Worm (Caenorhabditis elegans) whole organism, L3 larva: ENCODE results near the gene T15B7.8.
A peak's percentile ranks its signal among the peaks of the same experiment; 100 is the strongest.

Experiments
- R02D3.7 ChIP-seq: fragments of 150-350 bp; optimal IDR thresholded peaks from 2 replicates; lab custom pipeline; 2014; ENCODE audit warnings: missing biosample characterization, missing genetic modification characterization
- ZK546.5 ChIP-seq: sonication (generic microtip); optimal IDR thresholded peaks from 2 replicates; lab custom pipeline; 2017; ENCODE audit warnings: missing biosample characterization, missing genetic modification characterization
- ceh-28 ChIP-seq: fragments of 150-350 bp; optimal IDR thresholded peaks from 2 replicates; lab custom pipeline; 2014; ENCODE audit warnings: missing biosample characterization, missing genetic modification reagents, missing genetic modification characterization
- ceh-82 ChIP-seq: fragments of 150-350 bp; optimal IDR thresholded peaks from 2 replicates; lab custom pipeline; 2014; ENCODE audit warnings: missing biosample characterization, missing genetic modification characterization
- daf-12 ChIP-seq: fragments of 150-350 bp; optimal IDR thresholded peaks from 2 replicates; lab custom pipeline; 2014; ENCODE audit warnings: missing biosample characterization, missing genetic modification reagents, missing genetic modification characterization
- egl-27 ChIP-seq: sonication (generic microtip); optimal IDR thresholded peaks from 4 replicates; lab custom pipeline; 2017; ENCODE audit warnings: missing biosample characterization, missing genetic modification reagents, missing genetic modification characterization
- egl-5 ChIP-seq: fragments of 150-350 bp; optimal IDR thresholded peaks from 2 replicates; lab custom pipeline; 2017; ENCODE audit warnings: missing biosample characterization, missing genetic modification reagents, missing genetic modification characterization, inconsistent platforms
- elt-2 ChIP-seq: sonication (generic microtip); optimal IDR thresholded peaks from 2 replicates; lab custom pipeline; 2016; ENCODE audit warnings: missing genetic modification reagents, mild to moderate bottlenecking, missing genetic modification characterization, missing compliant biosample characterization
- elt-3 ChIP-seq, 3 experiments: fragments of 150-350 bp in 1 of 3; sonication (generic microtip) in 2 of 3; optimal IDR thresholded peaks; 2 replicates in 2 of 3; 4 replicates in 1 of 3; lab custom pipeline; 2014 to 2017; ENCODE audit warnings: missing biosample characterization in 3 of 3, missing genetic modification characterization in 3 of 3
- eor-1 ChIP-seq, 2 experiments: fragments of 150-350 bp; optimal IDR thresholded peaks; 2 replicates each; lab custom pipeline; 2014 to 2018; ENCODE audit warnings: missing biosample characterization in 2 of 2, missing genetic modification characterization in 2 of 2
- fkh-10 ChIP-seq: sonication (generic microtip); optimal IDR thresholded peaks from 2 replicates; lab custom pipeline; 2017; ENCODE audit warnings: missing biosample characterization, missing genetic modification reagents, missing genetic modification characterization
- fkh-2 ChIP-seq: fragments of 150-350 bp; optimal IDR thresholded peaks from 2 replicates; lab custom pipeline; 2014; ENCODE audit warnings: missing biosample characterization, missing genetic modification reagents, missing genetic modification characterization
- fos-1 ChIP-seq: fragments of 150-350 bp; optimal IDR thresholded peaks from 2 replicates; lab custom pipeline; 2014; ENCODE audit warnings: missing biosample characterization, missing genetic modification characterization
- hmg-11 ChIP-seq: sonication (generic microtip); optimal IDR thresholded peaks from 2 replicates; lab custom pipeline; 2016; ENCODE audit warnings: missing genetic modification characterization, missing compliant biosample characterization
- lin-39 ChIP-seq: fragments of 150-350 bp; optimal IDR thresholded peaks from 2 replicates; lab custom pipeline; 2018; ENCODE audit warnings: missing biosample characterization, missing genetic modification reagents, missing genetic modification characterization
- lsy-12 ChIP-seq: sonication (generic microtip); optimal IDR thresholded peaks from 2 replicates; lab custom pipeline; 2016; ENCODE audit warnings: mild to moderate bottlenecking, missing genetic modification characterization, missing compliant biosample characterization
- mdl-1 ChIP-seq: fragments of 150-350 bp; optimal IDR thresholded peaks from 2 replicates; lab custom pipeline; 2014; ENCODE audit warnings: missing biosample characterization, missing genetic modification characterization
- mml-1 ChIP-seq: fragments of 150-350 bp; sonication (generic microtip); optimal IDR thresholded peaks from 3 replicates; lab custom pipeline; 2014; ENCODE audit warnings: missing biosample characterization, missing genetic modification characterization
- nfya-1 ChIP-seq: sonication (generic microtip); optimal IDR thresholded peaks from 2 replicates; lab custom pipeline; 2017; ENCODE audit warnings: missing genetic modification characterization, mild to moderate bottlenecking, missing compliant biosample characterization, antibody characterized with exemption, moderate library complexity; ENCODE audit not compliant: insufficient read depth
- nhr-11 ChIP-seq: fragments of 150-350 bp; optimal IDR thresholded peaks from 2 replicates; lab custom pipeline; 2014; ENCODE audit warnings: missing biosample characterization, missing genetic modification characterization
- nhr-12 ChIP-seq: fragments of 150-350 bp; optimal IDR thresholded peaks from 2 replicates; lab custom pipeline; 2014; ENCODE audit warnings: missing biosample characterization, missing genetic modification characterization
- nhr-23 ChIP-seq: fragments of 150-350 bp; optimal IDR thresholded peaks from 2 replicates; lab custom pipeline; 2014; ENCODE audit warnings: missing biosample characterization, missing genetic modification reagents, missing genetic modification characterization
- nhr-237 ChIP-seq: fragments of 150-350 bp; optimal IDR thresholded peaks from 2 replicates; lab custom pipeline; 2014; ENCODE audit warnings: missing biosample characterization, missing genetic modification characterization
- nhr-25 ChIP-seq: sonication (generic microtip); optimal IDR thresholded peaks from 2 replicates; lab custom pipeline; 2017; ENCODE audit warnings: missing biosample characterization, missing genetic modification characterization
- nhr-28 ChIP-seq: fragments of 150-350 bp; optimal IDR thresholded peaks from 2 replicates; lab custom pipeline; 2014; ENCODE audit warnings: missing biosample characterization, missing genetic modification characterization
- nhr-76 ChIP-seq: fragments of 150-350 bp; sonication (generic microtip); optimal IDR thresholded peaks from 5 replicates; lab custom pipeline; 2014; ENCODE audit warnings: missing biosample characterization, missing genetic modification characterization
- nhr-77 ChIP-seq: fragments of 150-350 bp; optimal IDR thresholded peaks from 2 replicates; lab custom pipeline; 2014; ENCODE audit warnings: missing biosample characterization, missing genetic modification characterization
- pha-4 ChIP-seq: fragments of 150-350 bp; optimal IDR thresholded peaks from 2 replicates; lab custom pipeline; 2014; ENCODE audit warnings: missing biosample characterization, missing genetic modification reagents, missing genetic modification characterization
- skn-1 ChIP-seq: fragments of 150-350 bp; optimal IDR thresholded peaks from 2 replicates; lab custom pipeline; 2014; ENCODE audit warnings: missing biosample characterization, missing genetic modification characterization
- snpc-4 ChIP-seq: fragments of 150-350 bp; optimal IDR thresholded peaks from 2 replicates; lab custom pipeline; 2014; ENCODE audit warnings: missing biosample characterization, missing genetic modification characterization
- tbx-2 ChIP-seq: sonication (generic microtip); optimal IDR thresholded peaks from 2 replicates; lab custom pipeline; 2016; ENCODE audit warnings: mild to moderate bottlenecking, missing genetic modification characterization, missing compliant biosample characterization
- unc-39 ChIP-seq: sonication (generic microtip); optimal IDR thresholded peaks from 4 replicates; lab custom pipeline; 2017; ENCODE audit warnings: missing biosample characterization, missing genetic modification characterization
- unc-62 ChIP-seq: fragments of 150-350 bp; sonication (generic microtip); optimal IDR thresholded peaks from 4 replicates; lab custom pipeline; 2014; ENCODE audit warnings: missing biosample characterization, missing genetic modification reagents, missing genetic modification characterization
- zag-1 ChIP-seq: fragments of 150-350 bp; optimal IDR thresholded peaks from 2 replicates; lab custom pipeline; 2014; ENCODE audit warnings: missing biosample characterization, missing genetic modification characterization
- ztf-11 ChIP-seq: fragments of 150-350 bp; optimal IDR thresholded peaks from 2 replicates; lab custom pipeline; 2014; ENCODE audit warnings: missing biosample characterization, missing genetic modification characterization
- ztf-4 ChIP-seq: fragments of 150-350 bp; optimal IDR thresholded peaks from 2 replicates; lab custom pipeline; 2014; ENCODE audit warnings: missing biosample characterization, missing genetic modification characterization

T15B7.8 gene

DNA sequence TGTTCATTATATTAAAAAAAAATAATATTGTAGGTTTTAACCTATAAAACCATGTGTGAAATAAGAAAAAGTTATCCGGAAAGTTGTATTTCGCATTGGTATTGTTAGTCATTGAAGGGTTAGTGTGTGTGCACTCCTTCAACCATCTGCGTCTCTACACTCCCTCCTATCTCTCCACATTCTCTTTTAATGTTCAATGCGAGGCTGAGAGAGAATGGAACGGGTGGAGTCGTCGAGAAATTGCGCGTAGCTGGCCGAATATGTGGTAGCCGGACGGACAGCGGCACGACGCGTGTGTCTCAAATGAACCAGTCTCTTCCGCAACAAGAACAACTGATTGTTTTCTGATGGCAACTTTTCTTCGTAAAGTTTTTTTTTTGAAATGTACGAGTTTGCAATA, 24.7 kb upstream of the T15B7.8 start:
- TF ChIP-seq R02D3.7 (peak; percentile 10), nhr-76 (tag; lab: Kevin White, UChicago) (no peak), nfya-1 (peak; percentile 63), nhr-237 (tag; lab: Kevin White, UChicago) (no peak), nhr-11 (tag; lab: Kevin White, UChicago) (no peak), lsy-12 (tag; lab: Kevin White, UChicago) (no peak), lin-39 (peak; percentile 83), ztf-11 (tag; lab: Kevin White, UChicago) (no peak), elt-2 (tag; lab: Kevin White, UChicago) (peak; percentile 16), fkh-10 (GFP tag; lab: Kevin White, UChicago) (no peak), fos-1 (tag; lab: Kevin White, UChicago) (no peak), nhr-12 (tag; lab: Kevin White, UChicago) (no peak), skn-1 (no peak), pha-4 (tag; lab: Kevin White, UChicago) (peak; percentile 58), snpc-4 (peak; percentile 11), mml-1 (tag; lab: Kevin White, UChicago) (no peak), fkh-2 (tag; lab: Kevin White, UChicago) (no peak), egl-5 (peak; percentile 47), nhr-77 (tag; lab: Kevin White, UChicago) (no peak), mdl-1 (tag; lab: Kevin White, UChicago) (no peak), eor-1 (tag; optimal IDR thresholded peaks at IDR 0.05; lab: Kevin White, UChicago) (no peak), ceh-82 (no peak), tbx-2 (tag; lab: Kevin White, UChicago) (no peak), hmg-11 (tag; lab: Kevin White, UChicago) (peak; percentile 88), nhr-23 (tag; lab: Kevin White, UChicago) (peak; percentile 65), daf-12 (tag; lab: Kevin White, UChicago) (no peak)

DNA sequence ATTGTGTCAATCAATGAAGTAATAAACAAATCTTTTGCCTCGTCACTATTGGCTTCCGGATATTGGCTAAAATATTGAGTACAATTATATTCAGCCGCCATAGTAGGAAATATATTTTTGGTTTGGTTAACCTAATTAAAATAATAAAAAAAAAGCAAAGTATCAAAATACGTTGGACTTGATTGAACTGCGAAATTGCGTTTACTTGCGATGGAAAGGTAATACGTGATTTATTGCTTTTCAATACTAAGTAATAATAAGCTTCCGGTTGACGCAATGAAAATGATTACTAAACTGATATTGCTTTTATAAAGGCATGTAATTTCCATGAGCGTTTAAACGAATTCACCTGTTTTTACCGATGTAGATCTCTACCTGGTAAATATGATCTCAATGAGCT, 22.0 kb upstream of the T15B7.8 start, which contains the start of gene dmsr-9:
Gene dmsr-9, minus strand, starts transcription at position 101 of the 400 bp plus-strand sequence.
- no peak for TF ChIP-seq egl-5
- TF ChIP-seq unc-62 (GFP tag; lab: Kevin White, UChicago): no peak
- no peak for TF ChIP-seq ztf-4
- no peak for TF ChIP-seq ceh-82
- TF ChIP-seq ceh-28 (tag; lab: Kevin White, UChicago): no peak
- TF ChIP-seq nhr-76 (tag; lab: Kevin White, UChicago): no peak
- no peak for TF ChIP-seq skn-1
- TF ChIP-seq ZK546.5 (tag; lab: Kevin White, UChicago): no peak
- TF ChIP-seq nhr-23 (tag; lab: Kevin White, UChicago): no peak
- no peak for TF ChIP-seq mml-1 (tag; lab: Kevin White, UChicago)
- no peak for TF ChIP-seq eor-1 (tag; optimal IDR thresholded peaks at IDR 0.05; lab: Kevin White, UChicago)
- no peak for TF ChIP-seq nhr-12 (tag; lab: Kevin White, UChicago)
- no peak for TF ChIP-seq daf-12 (tag; lab: Kevin White, UChicago)
- no peak for TF ChIP-seq fkh-10 (GFP tag; lab: Kevin White, UChicago)
- TF ChIP-seq elt-2 (tag; lab: Kevin White, UChicago): no peak
- no peak for TF ChIP-seq nhr-25 (tag; lab: Kevin White, UChicago)
- TF ChIP-seq nhr-28 (tag; lab: Kevin White, UChicago): no peak
- TF ChIP-seq elt-3 (tag; optimal IDR thresholded peaks at IDR 0.05; lab: Kevin White, UChicago): no peak
- no peak for TF ChIP-seq nhr-237 (tag; lab: Kevin White, UChicago)
- TF ChIP-seq lin-39: no peak

DNA sequence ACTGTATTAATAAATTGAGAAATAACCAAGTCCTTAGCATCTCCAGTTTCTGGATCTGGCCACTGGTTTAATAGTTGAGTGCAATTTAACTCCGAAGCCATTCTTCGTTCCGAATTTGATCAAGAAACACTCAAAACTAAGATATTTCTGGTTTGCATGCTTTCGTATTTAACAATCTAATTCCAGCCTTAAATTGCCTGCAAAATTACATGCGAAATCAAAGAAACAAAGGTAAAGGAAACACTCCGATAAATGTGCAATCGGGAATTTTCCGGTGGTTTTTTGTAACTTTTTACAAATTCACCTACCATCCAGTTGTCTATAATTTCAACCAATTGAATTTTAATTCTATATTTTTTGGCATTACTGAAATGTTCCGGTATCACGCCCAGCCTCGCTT, 19.8 kb upstream of the T15B7.8 start, which contains the start of gene dmsr-10:
Gene dmsr-10, minus strand, starts transcription at position 101 of the 400 bp plus-strand sequence.
- TF ChIP-seq ceh-28 (tag; lab: Kevin White, UChicago): no peak
- TF ChIP-seq nhr-11 (tag; lab: Kevin White, UChicago): no peak
- no peak for TF ChIP-seq fkh-10 (GFP tag; lab: Kevin White, UChicago)
- no peak for TF ChIP-seq ztf-11 (tag; lab: Kevin White, UChicago)
- no peak for TF ChIP-seq mdl-1 (tag; lab: Kevin White, UChicago)

DNA sequence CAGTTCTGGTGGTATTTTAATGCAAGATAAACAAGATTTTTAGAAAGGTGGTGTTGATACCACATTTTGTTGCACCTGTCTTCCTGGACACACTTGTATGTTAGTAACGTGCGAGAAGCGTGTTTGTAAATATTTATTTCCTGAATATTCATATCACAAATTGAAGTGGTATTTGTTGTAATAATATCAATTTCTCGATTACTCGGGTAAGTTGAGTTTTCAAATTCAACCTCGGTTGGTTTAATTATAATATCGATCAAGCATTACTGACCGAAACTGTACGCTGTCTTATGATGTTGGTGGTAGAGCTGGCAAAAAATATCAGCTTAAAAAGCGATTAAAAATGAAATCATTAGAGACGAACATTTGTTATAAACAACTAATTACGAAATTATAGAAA, 17.6 kb upstream of the T15B7.8 start, which contains the start of gene dmsr-11:
Gene dmsr-11, minus strand, starts transcription at position 101 of the 400 bp plus-strand sequence.
- TF ChIP-seq nfya-1 (no peak), pha-4 (tag; lab: Kevin White, UChicago) (no peak), ZK546.5 (tag; lab: Kevin White, UChicago) (no peak), egl-27 (no peak), nhr-77 (tag; lab: Kevin White, UChicago) (no peak), fkh-2 (tag; lab: Kevin White, UChicago) (no peak), nhr-23 (tag; lab: Kevin White, UChicago) (no peak), tbx-2 (tag; lab: Kevin White, UChicago) (no peak), unc-39 (no peak), fkh-10 (GFP tag; lab: Kevin White, UChicago) (no peak), nhr-12 (tag; lab: Kevin White, UChicago) (no peak), zag-1 (tag; lab: Kevin White, UChicago) (no peak)
